Fruit fly (Drosophila melanogaster): ENCODE data around the gene p130CAS.

DNA sequence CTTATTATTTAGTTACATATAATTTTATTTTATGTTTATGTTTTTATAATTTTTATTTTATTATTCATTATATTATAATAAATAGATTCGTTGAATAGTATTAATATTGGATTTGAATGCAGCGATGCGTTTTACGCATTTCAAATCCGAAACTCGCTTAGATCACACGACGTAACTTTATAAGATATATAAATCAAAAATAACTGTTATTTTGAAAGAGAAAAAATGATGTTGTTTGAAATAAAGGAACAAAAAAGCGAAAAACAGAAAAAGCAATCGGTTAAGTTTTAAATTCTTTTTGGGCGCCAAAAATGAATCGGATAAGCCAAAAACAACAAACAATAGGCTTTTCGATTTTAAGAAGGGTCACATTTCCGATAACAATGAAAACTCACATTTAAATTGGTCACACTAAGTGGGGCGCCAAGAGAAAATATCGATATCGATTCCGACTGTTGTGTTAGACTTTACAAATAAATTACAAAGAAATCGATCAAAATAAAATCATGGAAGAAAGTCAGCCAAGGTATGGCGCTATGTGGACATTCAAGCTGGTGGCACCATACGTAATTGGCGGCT, 6.6 kb upstream of the p130CAS start, which contains the start of gene CG6845:
- TF ChIP-seq psq (optimal IDR thresholded peaks at IDR 0.05), result no peak
- TF ChIP-seq Myc (optimal IDR thresholded peaks at IDR 0.05), result no peak
